Fruit fly (Drosophila melanogaster) whole organism, embryonic: ENCODE data around the gene Pxn.

Experiments used
- Abd-B ChIP-seq: fragments of 200-800 bp; sonication (Bioruptor generic); optimal IDR thresholded peaks from 2 replicates; lab custom pipeline; 2018; ENCODE audit warnings: missing biosample characterization, mild to moderate bottlenecking, missing genetic modification characterization, moderate library complexity
- C15 ChIP-seq: fragments of 200-800 bp; sonication (Bioruptor generic); IDR thresholded peaks from 3 replicates; pipeline ENCODE4 v1.3.6; 2022; ENCODE audit warnings: missing biosample characterization, missing genetic modification characterization
- CG10462 ChIP-seq: fragments of 200-800 bp; sonication (Bioruptor generic); optimal IDR thresholded peaks from 2 replicates; lab custom pipeline; 2016; ENCODE audit warnings: missing biosample characterization, missing genetic modification characterization
- CG17385 ChIP-seq: fragments of 200-800 bp; sonication (Bioruptor generic); optimal IDR thresholded peaks from 3 replicates; lab custom pipeline; 2018; ENCODE audit warnings: missing biosample characterization, mild to moderate bottlenecking, missing genetic modification characterization
- CG1792 ChIP-seq: fragments of 200-800 bp; sonication (Bioruptor generic); optimal IDR thresholded peaks from 2 replicates; lab custom pipeline; 2016; ENCODE audit warnings: missing biosample characterization, missing genetic modification characterization
- CG2120 ChIP-seq: fragments of 200-800 bp; sonication (Bioruptor generic); optimal IDR thresholded peaks from 3 replicates; lab custom pipeline; 2016; ENCODE audit warnings: missing biosample characterization, missing genetic modification characterization
- CG2202 ChIP-seq: fragments of 200-800 bp; sonication (Bioruptor generic); optimal IDR thresholded peaks from 2 replicates; lab custom pipeline; 2018; ENCODE audit warnings: missing biosample characterization, mild to moderate bottlenecking, missing genetic modification characterization
- CG2875 ChIP-seq: fragments of 200-800 bp; sonication (Bioruptor generic); optimal IDR thresholded peaks from 2 replicates; lab custom pipeline; 2017; ENCODE audit warnings: missing biosample characterization, mild to moderate bottlenecking, missing genetic modification characterization, missing genetic modification reagents
- CG3281 ChIP-seq: fragments of 200-800 bp; sonication (Bioruptor generic); optimal IDR thresholded peaks from 3 replicates; lab custom pipeline; 2017; ENCODE audit warnings: missing biosample characterization, mild to moderate bottlenecking, missing genetic modification characterization
- CG34376 ChIP-seq: fragments of 200-800 bp; sonication (Bioruptor generic); optimal IDR thresholded peaks from 2 replicates; lab custom pipeline; 2018; ENCODE audit warnings: missing biosample characterization, mild to moderate bottlenecking, missing genetic modification characterization
- CG5180 ChIP-seq: fragments of 200-800 bp; sonication (Bioruptor generic); optimal IDR thresholded peaks from 3 replicates; lab custom pipeline; 2017; ENCODE audit warnings: missing biosample characterization, missing genetic modification characterization, mild to moderate bottlenecking, moderate library complexity, missing genetic modification reagents
- CG5953 ChIP-seq: fragments of 200-800 bp; sonication (Bioruptor generic); IDR thresholded peaks from 2 replicates; pipeline ENCODE4 v1.3.6; 2022; ENCODE audit warnings: missing biosample characterization, missing genetic modification characterization
- CG6689 ChIP-seq: fragments of 200-800 bp; sonication (Bioruptor generic); IDR thresholded peaks from 2 replicates; pipeline ENCODE4 v1.3.6; 2022; ENCODE audit warnings: missing biosample characterization, missing genetic modification characterization
- CG7357 ChIP-seq: fragments of 200-800 bp; sonication (Bioruptor generic); IDR thresholded peaks from 3 replicates; pipeline ENCODE4 v1.3.6; 2022; ENCODE audit warnings: missing biosample characterization, missing genetic modification characterization
- CG7745 ChIP-seq: fragments of 200-800 bp; sonication (Bioruptor generic); optimal IDR thresholded peaks from 2 replicates; lab custom pipeline; 2018; ENCODE audit warnings: missing biosample characterization, mild to moderate bottlenecking, missing genetic modification characterization, moderate library complexity
- CG8388 ChIP-seq: fragments of 200-800 bp; sonication (Bioruptor generic); optimal IDR thresholded peaks from 2 replicates; lab custom pipeline; 2019; ENCODE audit warnings: missing biosample characterization, mild to moderate bottlenecking, missing genetic modification characterization, moderate library complexity
- CG8765 ChIP-seq: fragments of 200-800 bp; sonication (Bioruptor generic); IDR thresholded peaks from 2 replicates; pipeline ENCODE4 v1.3.6; 2022; ENCODE audit warnings: missing biosample characterization, missing genetic modification characterization
- Dbx ChIP-seq: fragments of 200-800 bp; sonication (Bioruptor generic); IDR thresholded peaks from 3 replicates; pipeline ENCODE4 v1.3.6; 2022; ENCODE audit warnings: missing biosample characterization, missing genetic modification characterization
- Doc3 ChIP-seq: fragments of 200-800 bp; sonication (Bioruptor generic); IDR thresholded peaks from 3 replicates; pipeline ENCODE4 v1.3.6; 2022; ENCODE audit warnings: missing biosample characterization, missing genetic modification characterization; ENCODE audit not compliant: partially characterized antibody
- Dp ChIP-seq: fragments of 200-800 bp; sonication (Bioruptor generic); optimal IDR thresholded peaks from 2 replicates; lab custom pipeline; 2018; ENCODE audit warnings: missing biosample characterization, mild to moderate bottlenecking, missing genetic modification characterization, moderate library complexity
- E2f1 ChIP-seq: fragments of 200-800 bp; sonication (Bioruptor generic); IDR thresholded peaks from 2 replicates; pipeline ENCODE4 v1.3.6; 2022; ENCODE audit warnings: missing biosample characterization, missing genetic modification characterization
- GATAe ChIP-seq: fragments of 200-800 bp; sonication (Bioruptor generic); conservative IDR thresholded peaks from 2 replicates; pipeline ENCODE4 v1.3.6; 2022; ENCODE audit warnings: missing biosample characterization, missing genetic modification characterization
- Gsc ChIP-seq: fragments of 200-800 bp; sonication (Bioruptor generic); IDR thresholded peaks from 2 replicates; pipeline ENCODE4 v1.3.6; 2022; ENCODE audit warnings: missing biosample characterization, missing genetic modification characterization
- Gug ChIP-seq: fragments of 200-800 bp; sonication (Bioruptor generic); IDR thresholded peaks from 4 replicates; pipeline ENCODE4 v1.3.6; 2022; ENCODE audit warnings: missing biosample characterization, missing genetic modification characterization
- Hr3 ChIP-seq: fragments of 200-800 bp; sonication (Bioruptor generic); optimal IDR thresholded peaks from 3 replicates; lab custom pipeline; 2016; ENCODE audit warnings: missing biosample characterization, missing genetic modification characterization
- MBD-R2 ChIP-seq: fragments of 200-800 bp; sonication (Bioruptor generic); IDR thresholded peaks from 2 replicates; pipeline ENCODE4 v1.3.6; 2022; ENCODE audit warnings: missing biosample characterization, missing genetic modification characterization
- Meics ChIP-seq: fragments of 200-800 bp; sonication (Bioruptor generic); optimal IDR thresholded peaks from 2 replicates; lab custom pipeline; 2017; ENCODE audit warnings: missing biosample characterization, mild to moderate bottlenecking, missing genetic modification characterization
- Mrtf ChIP-seq: fragments of 200-800 bp; sonication (Bioruptor generic); IDR thresholded peaks from 3 replicates; pipeline ENCODE4 v1.3.6; 2022; ENCODE audit warnings: missing biosample characterization, missing genetic modification characterization
- NC2α ChIP-seq: fragments of 200-800 bp; sonication (Bioruptor generic); optimal IDR thresholded peaks from 2 replicates; lab custom pipeline; 2016; ENCODE audit warnings: missing biosample characterization, missing genetic modification characterization
- Neu2 ChIP-seq: fragments of 200-800 bp; sonication (Bioruptor generic); optimal IDR thresholded peaks from 3 replicates; lab custom pipeline; 2016; ENCODE audit warnings: missing biosample characterization, missing genetic modification characterization, borderline replicate concordance
- Ravus ChIP-seq: fragments of 200-800 bp; sonication (Bioruptor generic); IDR thresholded peaks from 2 replicates; pipeline ENCODE4 v1.3.6; 2022; ENCODE audit warnings: missing biosample characterization, missing genetic modification characterization
- Sin3A ChIP-seq: fragments of >200 bp; optimal IDR thresholded peaks from 2 replicates; lab custom pipeline; 2018
- Six4 ChIP-seq: fragments of 200-800 bp; sonication (Bioruptor generic); optimal IDR thresholded peaks from 2 replicates; lab custom pipeline; 2016; ENCODE audit warnings: missing biosample characterization, missing genetic modification characterization
- amos ChIP-seq: fragments of 200-800 bp; sonication (Bioruptor generic); IDR thresholded peaks from 2 replicates; pipeline ENCODE4 v1.3.6; 2022; ENCODE audit warnings: missing biosample characterization, missing genetic modification characterization; ENCODE audit not compliant: partially characterized antibody
- ap ChIP-seq: fragments of 200-800 bp; sonication (Bioruptor generic); IDR thresholded peaks from 2 replicates; pipeline ENCODE4 v1.3.6; 2022; ENCODE audit warnings: missing biosample characterization, missing genetic modification characterization
- ato ChIP-seq: fragments of 200-800 bp; sonication (Bioruptor generic); IDR thresholded peaks from 2 replicates; pipeline ENCODE4 v1.3.6; 2022; ENCODE audit warnings: missing biosample characterization, missing genetic modification characterization; ENCODE audit not compliant: partially characterized antibody
- bowl ChIP-seq: fragments of 200-800 bp; sonication (Bioruptor generic); IDR thresholded peaks from 2 replicates; pipeline ENCODE4 v1.3.6; 2022; ENCODE audit warnings: missing biosample characterization, missing genetic modification characterization
- cas ChIP-seq: fragments of 200-800 bp; sonication (Bioruptor generic); IDR thresholded peaks from 2 replicates; pipeline ENCODE4 v1.3.6; 2022; ENCODE audit warnings: missing biosample characterization, missing genetic modification characterization
- da ChIP-seq: fragments of 200-800 bp; sonication (Bioruptor generic); optimal IDR thresholded peaks from 2 replicates; lab custom pipeline; 2016; ENCODE audit warnings: missing biosample characterization, missing genetic modification characterization
- dmrt11E ChIP-seq: fragments of 200-800 bp; sonication (Bioruptor generic); optimal IDR thresholded peaks from 3 replicates; lab custom pipeline; 2018; ENCODE audit warnings: missing biosample characterization, mild to moderate bottlenecking, missing genetic modification characterization, moderate library complexity
- gt ChIP-seq: fragments of 200-800 bp; sonication (Bioruptor generic); IDR thresholded peaks from 2 replicates; pipeline ENCODE4 v1.3.6; 2022; ENCODE audit warnings: missing biosample characterization, missing genetic modification characterization
- hbn ChIP-seq: fragments of 200-800 bp; sonication (Bioruptor generic); IDR thresholded peaks from 2 replicates; pipeline ENCODE4 v1.3.6; 2022; ENCODE audit warnings: missing biosample characterization, missing genetic modification characterization; ENCODE audit not compliant: partially characterized antibody
- mirr ChIP-seq: fragments of 200-800 bp; sonication (Bioruptor generic); optimal IDR thresholded peaks from 3 replicates; lab custom pipeline; 2018; ENCODE audit warnings: missing biosample characterization, mild to moderate bottlenecking, missing genetic modification characterization
- oc ChIP-seq: fragments of 200-800 bp; sonication (Bioruptor generic); optimal IDR thresholded peaks from 2 replicates; lab custom pipeline; 2018; ENCODE audit warnings: missing biosample characterization, mild to moderate bottlenecking, missing genetic modification characterization, moderate library complexity
- pzg ChIP-seq: fragments of 200-800 bp; sonication (Bioruptor generic); optimal IDR thresholded peaks from 3 replicates; lab custom pipeline; 2018; ENCODE audit warnings: missing biosample characterization, mild to moderate bottlenecking, missing genetic modification characterization, moderate library complexity
- row ChIP-seq: fragments of 200-800 bp; sonication (Bioruptor generic); IDR thresholded peaks from 3 replicates; pipeline ENCODE4 v1.3.6; 2022; ENCODE audit warnings: missing biosample characterization, missing genetic modification characterization
- sc ChIP-seq, 3 experiments: fragments of >200 bp in 2 of 3; fragments of 200-800 bp in 1 of 3; sonication (Bioruptor generic) in 1 of 3; optimal IDR thresholded peaks; 2 replicates in 2 of 3; 3 replicates in 1 of 3; lab custom pipeline; 2017; ENCODE audit warnings: mild to moderate bottlenecking in 1 of 3, missing biosample characterization in 1 of 3, missing genetic modification characterization in 1 of 3, missing genetic modification reagents in 1 of 3
- stwl ChIP-seq: fragments of 200-800 bp; sonication (Bioruptor generic); optimal IDR thresholded peaks from 3 replicates; lab custom pipeline; 2018; ENCODE audit warnings: missing biosample characterization, mild to moderate bottlenecking, missing genetic modification characterization, moderate library complexity

Pxn gene

DNA sequence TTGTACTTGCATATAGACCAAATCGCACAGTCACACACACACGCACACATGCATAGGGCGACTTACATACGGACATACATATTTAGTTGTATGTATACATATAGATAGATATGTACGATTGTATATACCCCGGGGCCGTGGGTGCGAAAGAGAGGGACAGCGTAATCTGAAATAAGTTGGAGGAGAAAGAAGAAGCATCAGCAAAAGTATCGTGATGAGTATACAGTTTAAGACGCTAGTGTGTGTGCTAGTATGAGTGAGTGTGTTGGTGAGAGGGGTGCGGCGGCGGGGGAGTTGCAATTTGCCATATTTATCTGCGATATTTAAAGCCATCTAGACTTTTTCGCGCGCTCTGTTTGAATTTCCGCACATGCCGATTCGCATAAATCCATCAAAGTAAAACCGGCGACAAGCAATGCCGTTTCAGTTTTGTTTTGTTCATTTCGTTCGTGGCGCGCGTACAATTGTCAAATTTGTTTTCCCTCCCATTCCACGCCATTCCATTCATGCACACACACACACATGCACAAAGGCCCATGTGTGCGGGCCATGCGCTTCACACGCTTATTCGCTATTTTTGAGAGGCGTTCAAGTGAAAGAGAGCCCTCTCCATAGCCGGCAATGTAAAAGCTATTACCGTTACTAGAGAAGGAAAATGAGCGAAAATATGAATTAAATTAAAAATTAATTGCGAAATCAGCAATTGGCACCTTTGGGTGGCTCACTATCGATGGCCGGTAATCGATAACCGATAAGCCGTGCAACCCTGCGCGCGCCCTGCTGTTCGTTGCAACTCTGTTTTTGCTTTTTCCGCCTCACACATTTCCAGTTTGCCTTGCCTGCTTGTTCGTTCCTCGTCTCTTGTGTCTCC is 5.3 kb upstream of the Pxn start (continued):
- TF ChIP-seq ap (GFP tag; lab: Robert Waterston, UW) (0 out of 2 replicates have a peak, but pooled peaks have one; percentile 20), CG8765 (GFP tag; lab: Robert Waterston, UW) (peak; percentile 36; the same call in 1 of the 2 replicates), C15 (GFP tag; lab: Robert Waterston, UW) (peak; percentile 50; the same call in 1 of the 3 replicates), gt (peak; percentile 13; the same call in 1 of the 2 replicates), CG5180 (peak; percentile 80), CG2120 (peak; percentile 71), CG17385 (GFP tag; lab: Kevin White, UChicago) (peak; percentile 94), Meics (peak; percentile 90), Doc3 (GFP tag; lab: Robert Waterston, UW) (peak; percentile 66; the same call in 2 of the 3 replicates), Abd-B (GFP tag; lab: Kevin White, UChicago) (no peak), GATAe (GFP tag; lab: Robert Waterston, UW) (no peak), dmrt11E (tag; lab: Kevin White, UChicago) (peak; percentile 65), row (GFP tag; lab: Robert Waterston, UW) (peak; percentile 61), CG5953 (GFP tag; lab: Robert Waterston, UW) (peak; percentile 63; the same call in 1 of the 2 replicates), CG3281 (GFP tag; lab: Kevin White, UChicago) (peak; percentile 91), NC2α (GFP tag; lab: Kevin White, UChicago) (peak; percentile 73), Ravus (GFP tag; lab: Robert Waterston, UW) (no peak), Dbx (GFP tag; lab: Robert Waterston, UW) (peak; percentile 84), CG2202 (tag; lab: Kevin White, UChicago) (peak; percentile 75), MBD-R2 (GFP tag; lab: Robert Waterston, UW) (peak; percentile 67), cas (GFP tag; lab: Robert Waterston, UW) (peak; percentile 74; the same call in 1 of the 2 replicates), Hr3 (GFP tag; lab: Kevin White, UChicago) (peak; percentile 44), CG7357 (GFP tag; lab: Robert Waterston, UW) (no peak), oc (tag; lab: Kevin White, UChicago) (peak; percentile 6), Mrtf (GFP tag; lab: Robert Waterston, UW) (no peak), CG10462 (GFP tag; lab: Kevin White, UChicago) (peak; percentile 59), CG7745 (tag; lab: Kevin White, UChicago) (no peak), sc (optimal IDR thresholded peaks at IDR 0.05; lab: Kevin White, UChicago) (no peak), sc (GFP tag; optimal IDR thresholded peaks at IDR 0.05; lab: Kevin White, UChicago) (peak; percentile 76), mirr (GFP tag; lab: Kevin White, UChicago) (peak; percentile 96), CG34376 (GFP tag; lab: Kevin White, UChicago) (peak; percentile 96), bowl (GFP tag; lab: Robert Waterston, UW) (no peak; the same call in 1 of the 2 replicates), CG1792 (peak; percentile 53), pzg (GFP tag; lab: Kevin White, UChicago) (peak; percentile 72), E2f1 (GFP tag; lab: Robert Waterston, UW) (peak; percentile 77), da (GFP tag; lab: Kevin White, UChicago) (peak; percentile 82), hbn (GFP tag; lab: Robert Waterston, UW) (peak; percentile 55), amos (GFP tag; lab: Robert Waterston, UW) (peak; percentile 79), Gsc (GFP tag; lab: Robert Waterston, UW) (no peak), CG2875 (GFP tag; lab: Kevin White, UChicago) (peak; percentile 80), Gug (0 out of 4 replicates have a peak, but pooled peaks have one; percentile 33), ato (GFP tag; lab: Robert Waterston, UW) (peak; percentile 82), Neu2 (GFP tag; lab: Kevin White, UChicago) (peak; percentile 32), Dp (GFP tag; lab: Kevin White, UChicago) (peak; percentile 68), CG6689 (peak; percentile 61), Six4 (GFP tag; lab: Kevin White, UChicago) (peak; percentile 69), stwl (peak; percentile 95), Sin3A (lab: Kevin White, UChicago) (peak; percentile 77), CG8388 (GFP tag; lab: Kevin White, UChicago) (peak; percentile 75)
